Worm (Caenorhabditis elegans) whole organism, young adult: ENCODE results near the gene F58D12.1.

Experiments used
- C17E4.6 ChIP-seq: fragments of 200-800 bp; sonication (Bioruptor generic); IDR thresholded peaks from 2 replicates; pipeline ENCODE4 v1.3.6; 2022; ENCODE audit warnings: missing genetic modification reagents, missing genetic modification characterization, missing compliant biosample characterization
- F23B12.7 ChIP-seq: sonication (generic microtip); optimal IDR thresholded peaks from 2 replicates; lab custom pipeline; 2017; ENCODE audit warnings: missing genetic modification characterization, mild to moderate bottlenecking, missing compliant biosample characterization, antibody characterized with exemption, moderate library complexity; ENCODE audit not compliant: insufficient read depth
- F37B4.10 ChIP-seq: fragments of 200-800 bp; sonication (Bioruptor generic); IDR thresholded peaks from 2 replicates; pipeline ENCODE4 v1.3.6; 2022; ENCODE audit warnings: missing genetic modification characterization, missing compliant biosample characterization
- F49E8.2 ChIP-seq: sonication (generic microtip); optimal IDR thresholded peaks from 3 replicates; lab custom pipeline; 2017; ENCODE audit warnings: missing genetic modification characterization, mild to moderate bottlenecking, missing compliant biosample characterization, antibody characterized with exemption, moderate library complexity; ENCODE audit not compliant: insufficient read depth
- F52B5.7 ChIP-seq: sonication (generic microtip); optimal IDR thresholded peaks from 2 replicates; lab custom pipeline; 2016; ENCODE audit warnings: mild to moderate bottlenecking, missing genetic modification characterization, missing compliant biosample characterization
- F57A8.1 ChIP-seq: fragments of 200-800 bp; sonication (Bioruptor generic); optimal IDR thresholded peaks from 2 replicates; lab custom pipeline; 2018; ENCODE audit warnings: mild to moderate bottlenecking, missing genetic modification characterization, moderate library complexity, missing compliant biosample characterization
- K11D2.4 ChIP-seq: fragments of 200-800 bp; sonication (Bioruptor generic); IDR thresholded peaks from 2 replicates; pipeline ENCODE4 v1.3.6; 2022; ENCODE audit warnings: missing genetic modification reagents, missing genetic modification characterization, missing compliant biosample characterization
- T26A5.8 ChIP-seq: sonication (generic microtip); optimal IDR thresholded peaks from 2 replicates; lab custom pipeline; 2016; ENCODE audit warnings: missing genetic modification characterization, missing compliant biosample characterization
- Y53F4B.3 ChIP-seq: fragments of 200-800 bp; sonication (Bioruptor generic); IDR thresholded peaks from 2 replicates; pipeline ENCODE4 v1.3.6; 2022; ENCODE audit warnings: missing genetic modification reagents, missing genetic modification characterization, missing compliant biosample characterization
- Y67H2A.10 ChIP-seq: fragments of 200-800 bp; sonication (Bioruptor generic); conservative IDR thresholded peaks from 2 replicates; pipeline ENCODE4 v1.3.6; 2022; ENCODE audit warnings: missing genetic modification reagents, missing genetic modification characterization, missing compliant biosample characterization
- Y79H2A.3 ChIP-seq: fragments of 200-800 bp; sonication (Bioruptor generic); conservative IDR thresholded peaks from 2 replicates; pipeline ENCODE4 v1.3.6; 2022; ENCODE audit warnings: missing genetic modification reagents, missing genetic modification characterization, missing compliant biosample characterization
- Y95B8A.8 ChIP-seq: fragments of 200-800 bp; sonication (Bioruptor generic); IDR thresholded peaks from 2 replicates; pipeline ENCODE4 v1.3.6; 2022; ENCODE audit warnings: missing genetic modification reagents, missing genetic modification characterization, missing compliant biosample characterization
- ZK185.1 ChIP-seq: sonication (generic microtip); optimal IDR thresholded peaks from 2 replicates; lab custom pipeline; 2016; ENCODE audit warnings: mild to moderate bottlenecking, missing genetic modification characterization, missing compliant biosample characterization; ENCODE audit not compliant: poor library complexity, severe bottlenecking
- akir-1 ChIP-seq: fragments of 200-800 bp; sonication (Bioruptor generic); optimal IDR thresholded peaks from 2 replicates; lab custom pipeline; 2018; ENCODE audit warnings: mild to moderate bottlenecking, missing genetic modification characterization, moderate library complexity, missing compliant biosample characterization
- ama-1 ChIP-seq, 3 experiments: fragments of 150-350 bp in 1 of 3; sonication (generic microtip) in 2 of 3; optimal IDR thresholded peaks; 2 replicates each; lab custom pipeline; 2014 to 2018; ENCODE audit warnings: missing biosample characterization in 2 of 3, missing genetic modification characterization in 2 of 3, missing genetic modification reagents in 2 of 3
- aptf-3 ChIP-seq: fragments of 200-800 bp; sonication (Bioruptor generic); IDR thresholded peaks from 2 replicates; pipeline ENCODE4 v1.3.6; 2022; ENCODE audit warnings: missing genetic modification characterization, missing compliant biosample characterization
- bed-1 ChIP-seq: fragments of 200-800 bp; sonication (Bioruptor generic); IDR thresholded peaks from 2 replicates; pipeline ENCODE4 v1.3.6; 2022; ENCODE audit warnings: missing genetic modification reagents, missing genetic modification characterization, missing compliant biosample characterization
- ceh-27 ChIP-seq: fragments of 200-800 bp; sonication (Bioruptor generic); optimal IDR thresholded peaks from 2 replicates; lab custom pipeline; 2018; ENCODE audit warnings: mild to moderate bottlenecking, missing genetic modification characterization, moderate library complexity, missing compliant biosample characterization
- ceh-40 ChIP-seq: fragments of 200-800 bp; sonication (Bioruptor generic); IDR thresholded peaks from 2 replicates; pipeline ENCODE4 v1.3.6; 2022; ENCODE audit warnings: missing genetic modification characterization, missing compliant biosample characterization
- ceh-58 ChIP-seq: fragments of 200-800 bp; sonication (Bioruptor generic); IDR thresholded peaks from 2 replicates; pipeline ENCODE4 v1.3.6; 2022; ENCODE audit warnings: missing genetic modification characterization, missing compliant biosample characterization
- dox-1 ChIP-seq: fragments of 200-800 bp; sonication (Bioruptor generic); IDR thresholded peaks from 2 replicates; pipeline ENCODE4 v1.3.6; 2022; ENCODE audit warnings: missing genetic modification reagents, missing genetic modification characterization, missing compliant biosample characterization
- dpff-1 ChIP-seq: sonication (generic microtip); optimal IDR thresholded peaks from 2 replicates; lab custom pipeline; 2017; ENCODE audit warnings: mild to moderate bottlenecking, missing genetic modification characterization, missing compliant biosample characterization
- ets-4 ChIP-seq: fragments of 200-800 bp; sonication (Bioruptor generic); optimal IDR thresholded peaks from 2 replicates; lab custom pipeline; 2018; ENCODE audit warnings: mild to moderate bottlenecking, missing genetic modification characterization, missing compliant biosample characterization
- hmg-1.2 ChIP-seq: fragments of 200-800 bp; sonication (Bioruptor generic); IDR thresholded peaks from 2 replicates; pipeline ENCODE4 v1.3.6; 2022; ENCODE audit warnings: missing genetic modification reagents, missing genetic modification characterization, missing compliant biosample characterization
- hrde-1 ChIP-seq: sonication (generic microtip); optimal IDR thresholded peaks from 2 replicates; lab custom pipeline; 2016; ENCODE audit warnings: missing genetic modification characterization, mild to moderate bottlenecking, missing compliant biosample characterization, moderate library complexity, missing genotype, missing genetic modification reagents, borderline replicate concordance
- lin-35 ChIP-seq, 3 experiments: fragments of 150-350 bp in 2 of 3; sonication (generic microtip) in 1 of 3; optimal IDR thresholded peaks; 2 replicates each; lab custom pipeline; 2014 to 2018; ENCODE audit warnings: missing biosample characterization in 3 of 3, missing genetic modification characterization in 3 of 3, missing genetic modification reagents in 3 of 3
- madf-3 ChIP-seq: fragments of 200-800 bp; sonication (Bioruptor generic); IDR thresholded peaks from 2 replicates; pipeline ENCODE4 v1.3.6; 2022; ENCODE audit warnings: missing genetic modification reagents, missing genetic modification characterization, missing compliant biosample characterization
- madf-8 ChIP-seq: fragments of 200-800 bp; sonication (Bioruptor generic); conservative IDR thresholded peaks from 2 replicates; pipeline ENCODE4 v1.3.6; 2022; ENCODE audit warnings: missing genetic modification reagents, missing genetic modification characterization, missing compliant biosample characterization
- mxl-1 ChIP-seq: sonication (generic microtip); optimal IDR thresholded peaks from 2 replicates; lab custom pipeline; 2016; ENCODE audit warnings: missing genetic modification characterization, missing compliant biosample characterization
- nfya-1 ChIP-seq: sonication (generic microtip); optimal IDR thresholded peaks from 2 replicates; lab custom pipeline; 2017; ENCODE audit warnings: antibody characterized with exemption, missing compliant biosample characterization, missing genetic modification characterization, borderline replicate concordance; ENCODE audit not compliant: insufficient read depth
- nhr-80 ChIP-seq: sonication (generic microtip); optimal IDR thresholded peaks from 2 replicates; lab custom pipeline; 2016; ENCODE audit warnings: missing genetic modification characterization, missing compliant biosample characterization
- nhr-90 ChIP-seq: sonication (generic microtip); optimal IDR thresholded peaks from 2 replicates; lab custom pipeline; 2016; ENCODE audit warnings: missing genotype, mild to moderate bottlenecking, missing genetic modification characterization, missing compliant biosample characterization
- rpc-1 ChIP-seq, 2 experiments: fragments of 150-350 bp in 1 of 2; sonication (generic microtip) in 1 of 2; optimal IDR thresholded peaks; 2 replicates each; lab custom pipeline; 2014 to 2018; ENCODE audit warnings: missing biosample characterization in 1 of 2, missing genetic modification characterization in 1 of 2, missing genetic modification reagents in 1 of 2, missing genotype in 1 of 2
- snpc-1.1 ChIP-seq: sonication (generic microtip); optimal IDR thresholded peaks from 2 replicates; lab custom pipeline; 2017; ENCODE audit warnings: missing genetic modification characterization, mild to moderate bottlenecking, missing compliant biosample characterization, antibody characterized with exemption, moderate library complexity, missing genotype, missing genetic modification reagents; ENCODE audit not compliant: insufficient read depth
- snpc-4 ChIP-seq, 5 experiments: fragments of 150-350 bp in 1 of 5; sonication (generic microtip) in 4 of 5; optimal IDR thresholded peaks; 2 replicates each; lab custom pipeline; 2014 to 2018; ENCODE audit warnings: missing genetic modification characterization in 5 of 5, missing biosample characterization in 3 of 5, antibody characterized with exemption in 2 of 5, mild to moderate bottlenecking in 2 of 5, missing compliant biosample characterization in 2 of 5, missing genotype in 2 of 5, moderate library complexity in 2 of 5, missing genetic modification reagents in 1 of 5
- ztf-18 ChIP-seq: sonication (generic microtip); optimal IDR thresholded peaks from 2 replicates; lab custom pipeline; 2016; ENCODE audit warnings: missing genotype, mild to moderate bottlenecking, missing genetic modification characterization, missing compliant biosample characterization
- ztf-26 ChIP-seq: sonication (generic microtip); optimal IDR thresholded peaks from 2 replicates; lab custom pipeline; 2017; ENCODE audit warnings: missing genetic modification characterization, missing compliant biosample characterization

The F58D12.1 gene

DNA sequence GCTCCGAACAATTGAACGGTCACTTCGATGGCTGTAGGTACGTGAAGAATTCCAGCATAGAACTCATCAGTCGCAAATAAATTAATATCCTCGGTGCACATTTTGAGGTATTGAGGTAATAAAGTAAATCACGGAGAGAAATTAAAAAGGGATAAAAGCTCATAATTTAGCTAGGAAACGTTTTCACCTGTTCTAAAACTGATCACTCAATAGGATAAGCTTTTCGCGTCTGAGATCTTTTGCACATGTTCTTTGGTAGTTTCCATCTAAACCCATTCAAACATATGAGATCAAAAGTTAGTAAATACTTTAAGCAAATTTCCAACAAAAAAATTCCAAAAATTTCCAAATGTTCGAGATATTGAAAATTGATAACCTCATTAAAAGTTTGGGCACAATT, 31.9 kb upstream of the F58D12.1 start, which contains the start of gene srh-308:
Gene srh-308 (minus strand): TSS at position 101 of the 400 bp plus-strand sequence.
- TF ChIP-seq nfya-1 (tag; lab: Kevin White, UChicago) (no peak), Y53F4B.3 (GFP tag; lab: Robert Waterston, UW) (no peak), hrde-1 (tag; lab: Kevin White, UChicago) (no peak), hmg-1.2 (GFP tag; lab: Robert Waterston, UW) (no peak), nhr-90 (tag; lab: Kevin White, UChicago) (no peak), F49E8.2 (tag; lab: Kevin White, UChicago) (no peak), lin-35 (GFP tag; optimal IDR thresholded peaks at IDR 0.05; lab: Kevin White, UChicago) (no peak), akir-1 (GFP tag; lab: Kevin White, UChicago) (no peak), ama-1 (optimal IDR thresholded peaks at IDR 0.05; lab: Kevin White, UChicago) (no peak), ama-1 (GFP tag; optimal IDR thresholded peaks at IDR 0.05; lab: Kevin White, UChicago) (no peak), Y67H2A.10 (no peak), ztf-26 (tag; lab: Kevin White, UChicago) (no peak), C17E4.6 (GFP tag; lab: Robert Waterston, UW) (no peak), madf-8 (GFP tag; lab: Robert Waterston, UW) (no peak), rpc-1 (optimal IDR thresholded peaks at IDR 0.05; lab: Kevin White, UChicago) (no peak), rpc-1 (tag; optimal IDR thresholded peaks at IDR 0.05; lab: Kevin White, UChicago) (no peak), ceh-27 (GFP tag; lab: Kevin White, UChicago) (no peak), F57A8.1 (GFP tag; lab: Kevin White, UChicago) (no peak), ztf-18 (tag; lab: Kevin White, UChicago) (no peak), ceh-40 (no peak), dpff-1 (tag; lab: Kevin White, UChicago) (no peak), aptf-3 (GFP tag; lab: Robert Waterston, UW) (no peak)

DNA sequence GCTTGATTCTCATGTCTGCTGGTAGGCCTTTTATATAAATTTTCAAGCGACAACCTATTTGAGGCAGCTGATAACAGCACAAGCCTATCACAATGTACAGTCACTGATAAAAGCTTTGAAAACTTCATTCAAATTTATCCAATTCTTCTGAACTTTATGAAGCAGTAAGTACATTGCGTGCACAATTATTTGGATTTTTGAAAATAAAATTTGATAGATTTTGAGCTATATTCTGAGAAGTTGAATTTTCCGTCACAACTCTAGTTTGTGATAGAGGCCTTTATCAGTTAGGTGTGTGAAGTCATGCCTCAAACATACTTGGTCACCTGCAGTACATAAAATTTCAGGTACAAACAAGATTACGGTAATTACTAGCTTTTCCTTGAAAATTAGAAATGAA, 30.7 kb upstream of the F58D12.1 start, which contains the start of the genes mtl-2 and T08G5.1:
Gene mtl-2 (minus strand): TSS at position 34 of the 400 bp plus-strand sequence.
Gene T08G5.1 (plus strand): TSS at position 127 of the 400 bp plus-strand sequence.
- peak; percentile 40 for TF ChIP-seq nhr-80 (tag; lab: Kevin White, UChicago)
- TF ChIP-seq Y95B8A.8 (GFP tag; lab: Robert Waterston, UW) = no peak

DNA sequence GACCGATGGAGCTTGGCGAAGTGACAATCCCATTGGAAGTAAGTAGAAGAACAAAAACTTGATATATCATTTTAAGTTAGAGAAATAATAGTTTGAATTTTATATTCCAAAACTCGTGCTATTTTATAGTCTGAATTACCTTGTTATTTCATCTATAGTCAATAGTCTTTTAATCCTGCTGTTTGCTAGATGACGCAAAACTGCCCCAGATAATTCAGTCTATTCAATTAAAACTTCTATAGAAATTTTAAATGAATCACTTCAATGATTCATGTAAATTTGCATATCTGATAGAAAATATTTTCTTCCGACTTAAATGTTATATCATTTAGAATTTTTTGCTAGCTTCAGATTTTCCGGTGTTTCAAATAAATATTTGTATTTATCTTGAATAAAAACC, 26.3 kb upstream of the F58D12.1 start, which contains the start of gene T08G5.15:
Gene T08G5.15 (minus strand): TSS at position 101 of the 400 bp plus-strand sequence.
- TF ChIP-seq ztf-26 (tag; lab: Kevin White, UChicago) = no peak

DNA sequence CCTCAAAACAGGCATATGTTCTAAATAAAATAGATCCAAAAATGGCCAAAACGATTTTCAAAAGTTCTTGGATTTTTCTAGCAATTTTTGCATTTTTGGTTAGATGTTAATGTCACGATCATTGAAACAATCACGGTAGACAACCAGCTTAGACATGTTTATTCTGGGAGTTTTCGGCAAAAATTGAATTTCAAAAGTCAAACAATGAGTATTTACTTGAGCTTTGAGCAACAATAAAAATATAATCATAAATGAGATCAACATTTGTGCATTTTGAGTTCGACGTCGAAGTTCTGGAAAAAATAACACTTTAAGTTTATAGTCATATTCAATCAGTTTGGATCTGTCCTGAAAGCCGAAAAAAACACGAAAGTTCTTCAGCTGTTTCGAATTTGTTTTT, 23.2 kb upstream of the F58D12.1 start, which contains the start of gene T08G5.2:
Gene T08G5.2 (minus strand): TSS at position 101 of the 400 bp plus-strand sequence.
- TF ChIP-seq madf-3 (GFP tag; lab: Robert Waterston, UW) = no peak
- TF ChIP-seq mxl-1 (tag; lab: Kevin White, UChicago) = no peak
- no peak for TF ChIP-seq Y79H2A.3 (GFP tag; lab: Robert Waterston, UW)
- TF ChIP-seq dox-1 (GFP tag; lab: Robert Waterston, UW) = no peak
- no peak for TF ChIP-seq ceh-58
- no peak for TF ChIP-seq madf-8 (GFP tag; lab: Robert Waterston, UW)
- no peak for TF ChIP-seq F37B4.10 (GFP tag; lab: Robert Waterston, UW)
- no peak for TF ChIP-seq bed-1 (GFP tag; lab: Robert Waterston, UW)

ce11 chrV:14027384-14027783, 22.0 kb upstream of the F58D12.1 start, which contains the start of gene T08G5.3:
Gene T08G5.3 (minus strand): TSS chrV:14027484.
- TF ChIP-seq F52B5.7 (tag; lab: Kevin White, UChicago) (no peak), ets-4 (GFP tag; lab: Kevin White, UChicago) (no peak), hrde-1 (tag; lab: Kevin White, UChicago) (no peak), ZK185.1 (no peak), Y53F4B.3 (GFP tag; lab: Robert Waterston, UW) (no peak), snpc-1.1 (tag; lab: Kevin White, UChicago) (no peak), snpc-4 (GFP tag; optimal IDR thresholded peaks at IDR 0.05; lab: Kevin White, UChicago) (no peak), snpc-4 (tag; optimal IDR thresholded peaks at IDR 0.05; lab: Kevin White, UChicago) (no peak), ztf-18 (tag; lab: Kevin White, UChicago) (no peak), T26A5.8 (tag; lab: Kevin White, UChicago) (no peak), K11D2.4 (no peak), F23B12.7 (tag; lab: Kevin White, UChicago) (no peak), F49E8.2 (tag; lab: Kevin White, UChicago) (no peak)
